In the genomic region with DNA sequence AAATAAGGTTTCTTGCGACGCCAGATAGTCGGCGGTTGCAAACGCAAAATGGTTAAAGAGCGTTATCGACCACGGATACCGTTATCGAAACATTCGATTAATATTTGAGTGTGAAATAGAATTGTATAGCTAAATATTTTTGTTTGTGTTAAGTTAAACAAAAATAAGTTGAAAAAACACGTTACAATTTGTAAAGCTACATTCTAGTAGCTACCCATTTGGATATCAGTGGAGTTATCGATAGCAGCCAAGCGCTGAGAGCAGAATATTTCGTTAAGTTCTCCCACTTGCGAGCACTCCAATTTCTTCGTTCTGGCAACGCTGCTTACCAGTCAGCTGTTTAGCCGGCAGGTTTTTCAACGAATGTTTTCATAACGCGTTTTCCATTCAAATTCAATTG, we compare ENCODE assay signal across 2 fruit fly cellular contexts.
TF ChIP-seq lines count a peak whose summit lies in the region.

A gene (minus strand): TSS at position 43 of the 400 bp plus-strand sequence.
A gene (plus strand): TSS at position 310 of the 400 bp plus-strand sequence.

- peak; percentile 38 for TF ChIP-seq CTCF in whole organism, embryonic (GFP tag; optimal IDR thresholded peaks at IDR 0.05; lab: Kevin White, UChicago)

TF ChIP-seq in whole organism, adult, 20 proteins besides CTCF, POLR2A, EP300 and RAD21:
- TF ChIP-seq CG1620 (GFP tag; optimal IDR thresholded peaks at IDR 0.05; lab: Kevin White, UChicago) (no peak), bab1 (GFP tag; optimal IDR thresholded peaks at IDR 0.05; lab: Kevin White, UChicago) (peak; percentile 48), CG14711 (tag; optimal IDR thresholded peaks at IDR 0.05; lab: Kevin White, UChicago) (peak; percentile 8), tj (GFP tag; optimal IDR thresholded peaks at IDR 0.05; lab: Kevin White, UChicago) (no peak)

TF ChIP-seq in whole organism, embryonic, 481 proteins besides CTCF, POLR2A, EP300 and RAD21 (continues in another document):
- TF ChIP-seq HLH4C (GFP tag; IDR thresholded peaks at IDR 0.05; lab: Robert Waterston, UW; ENCODE audit: partially characterized antibody) = peak; percentile 88
- TF ChIP-seq Sry-β (GFP tag; optimal IDR thresholded peaks at IDR 0.05; lab: Kevin White, UChicago) = no peak
- no peak for TF ChIP-seq CG6813 (GFP tag; optimal IDR thresholded peaks at IDR 0.05; lab: Kevin White, UChicago)
- no peak for TF ChIP-seq Hsf (GFP tag; optimal IDR thresholded peaks at IDR 0.05; lab: Kevin White, UChicago)
- TF ChIP-seq CG2202 (tag; optimal IDR thresholded peaks at IDR 0.05; lab: Kevin White, UChicago) = no peak
- TF ChIP-seq Dll (GFP tag; IDR thresholded peaks at IDR 0.05; lab: Robert Waterston, UW; ENCODE audit: partially characterized antibody) = peak; percentile 87
- peak; percentile 91 for TF ChIP-seq sna (GFP tag; IDR thresholded peaks at IDR 0.05; lab: Robert Waterston, UW; ENCODE audit: partially characterized antibody)
- TF ChIP-seq ATbp (GFP tag; optimal IDR thresholded peaks at IDR 0.05; lab: Kevin White, UChicago) = no peak
- no peak for TF ChIP-seq Oli (tag; optimal IDR thresholded peaks at IDR 0.05; lab: Kevin White, UChicago)
- peak; percentile 67; the same call in 1 of the 2 replicates for TF ChIP-seq tna (GFP tag; IDR thresholded peaks at IDR 0.05; lab: Robert Waterston, UW; ENCODE audit: partially characterized antibody)
- peak; percentile 67 for TF ChIP-seq vnd (GFP tag; IDR thresholded peaks at IDR 0.05; lab: Robert Waterston, UW; ENCODE audit: partially characterized antibody)
- no peak for TF ChIP-seq CoRest (tag; optimal IDR thresholded peaks at IDR 0.05; lab: Kevin White, UChicago)
- TF ChIP-seq Asciz (GFP tag; optimal IDR thresholded peaks at IDR 0.05; lab: Kevin White, UChicago) = no peak
- peak; percentile 46 for TF ChIP-seq Dp (GFP tag; optimal IDR thresholded peaks at IDR 0.05; lab: Kevin White, UChicago)
- no peak for TF ChIP-seq CG2875 (GFP tag; optimal IDR thresholded peaks at IDR 0.05; lab: Kevin White, UChicago)
- TF ChIP-seq knrl (GFP tag; IDR thresholded peaks at IDR 0.05; lab: Robert Waterston, UW; ENCODE audit: partially characterized antibody) = peak; percentile 42; the same call in 2 of the 3 replicates
- peak; percentile 23 for TF ChIP-seq phol (tag; optimal IDR thresholded peaks at IDR 0.05; lab: Kevin White, UChicago)
- peak; percentile 73 for TF ChIP-seq Sry-δ (GFP tag; optimal IDR thresholded peaks at IDR 0.05; lab: Kevin White, UChicago)
- TF ChIP-seq CG11398 (GFP tag; optimal IDR thresholded peaks at IDR 0.05; lab: Kevin White, UChicago) = no peak
- TF ChIP-seq sob (GFP tag; IDR thresholded peaks at IDR 0.05; lab: Robert Waterston, UW) = no peak
- no peak for TF ChIP-seq CG12219 (GFP tag; optimal IDR thresholded peaks at IDR 0.05; lab: Kevin White, UChicago)
- TF ChIP-seq YL-1 (GFP tag; optimal IDR thresholded peaks at IDR 0.05; lab: Kevin White, UChicago) = peak; percentile 14
- no peak for TF ChIP-seq CG1233 (GFP tag; optimal IDR thresholded peaks at IDR 0.05; lab: Kevin White, UChicago)
- peak; percentile 76 for TF ChIP-seq Doc3 (GFP tag; IDR thresholded peaks at IDR 0.05; lab: Robert Waterston, UW; ENCODE audit: partially characterized antibody)
- TF ChIP-seq eyg (GFP tag; optimal IDR thresholded peaks at IDR 0.05; lab: Kevin White, UChicago) = no peak
- peak; percentile 36 for TF ChIP-seq gfzf (GFP tag; optimal IDR thresholded peaks at IDR 0.05; lab: Kevin White, UChicago)
- TF ChIP-seq Med (GFP tag; lab: Kevin White, UChicago) = peak; percentile 61
- TF ChIP-seq CG11456 (GFP tag; IDR thresholded peaks at IDR 0.05; lab: Robert Waterston, UW) = no peak
- no peak for TF ChIP-seq CG12236 (GFP tag; optimal IDR thresholded peaks at IDR 0.05; lab: Kevin White, UChicago)
- TF ChIP-seq Neu2 (GFP tag; optimal IDR thresholded peaks at IDR 0.05; lab: Kevin White, UChicago; ENCODE audit: borderline replicate concordance) = no peak
- TF ChIP-seq chinmo (GFP tag; IDR thresholded peaks at IDR 0.05; lab: Robert Waterston, UW; ENCODE audit: partially characterized antibody) = 0 out of 4 replicates have a peak, but pooled peaks have one; percentile 23
- 0 out of 3 replicates have a peak, but pooled peaks have one; percentile 26 for TF ChIP-seq CG7963 (GFP tag; IDR thresholded peaks at IDR 0.05; lab: Robert Waterston, UW; ENCODE audit: partially characterized antibody)
- no peak for TF ChIP-seq Adf1 (GFP tag; IDR thresholded peaks at IDR 0.05; lab: Robert Waterston, UW)
- no peak for TF ChIP-seq CG17385 (GFP tag; optimal IDR thresholded peaks at IDR 0.05; lab: Kevin White, UChicago)
- TF ChIP-seq Sin3A (optimal IDR thresholded peaks at IDR 0.05; lab: Kevin White, UChicago) = peak; percentile 62
- TF ChIP-seq pzg (GFP tag; optimal IDR thresholded peaks at IDR 0.05; lab: Kevin White, UChicago) = peak; percentile 55
- TF ChIP-seq CG2116 (GFP tag; optimal IDR thresholded peaks at IDR 0.05; lab: Kevin White, UChicago) = peak; percentile 79
- TF ChIP-seq CG13296 (GFP tag; optimal IDR thresholded peaks at IDR 0.05; lab: Kevin White, UChicago) = no peak
- TF ChIP-seq CG3407 (GFP tag; optimal IDR thresholded peaks at IDR 0.05; lab: Kevin White, UChicago) = no peak
- no peak for TF ChIP-seq chif (GFP tag; optimal IDR thresholded peaks at IDR 0.05; lab: Kevin White, UChicago)
- TF ChIP-seq zen (tag; optimal IDR thresholded peaks at IDR 0.05; lab: Kevin White, UChicago) = no peak
- peak; percentile 44; the same call in 1 of the 3 replicates for TF ChIP-seq zen2 (GFP tag; IDR thresholded peaks at IDR 0.05; lab: Robert Waterston, UW; ENCODE audit: partially characterized antibody)
- TF ChIP-seq Deaf1 (tag; optimal IDR thresholded peaks at IDR 0.05; lab: Kevin White, UChicago) = peak; percentile 22
- TF ChIP-seq Lhr (GFP tag; optimal IDR thresholded peaks at IDR 0.05; lab: Kevin White, UChicago) = no peak
- TF ChIP-seq CG6791 (GFP tag; IDR thresholded peaks at IDR 0.05; lab: Robert Waterston, UW; ENCODE audit: partially characterized antibody) = peak; percentile 70; the same call in 2 of the 3 replicates
- TF ChIP-seq Abd-B (GFP tag; optimal IDR thresholded peaks at IDR 0.05; lab: Kevin White, UChicago) = no peak
- no peak for TF ChIP-seq CG13775 (GFP tag; optimal IDR thresholded peaks at IDR 0.05; lab: Kevin White, UChicago)
- no peak for TF ChIP-seq CG32767 (GFP tag; IDR thresholded peaks at IDR 0.05; lab: Robert Waterston, UW)
- TF ChIP-seq lilli (GFP tag; optimal IDR thresholded peaks at IDR 0.05; lab: Kevin White, UChicago) = no peak
- TF ChIP-seq CG6654 (GFP tag; optimal IDR thresholded peaks at IDR 0.05; lab: Kevin White, UChicago) = no peak
- TF ChIP-seq CG5953 (GFP tag; IDR thresholded peaks at IDR 0.05; lab: Robert Waterston, UW) = no peak
- TF ChIP-seq cwo (GFP tag; optimal IDR thresholded peaks at IDR 0.05; lab: Kevin White, UChicago) = no peak
- TF ChIP-seq CG32532 (GFP tag; IDR thresholded peaks at IDR 0.05; lab: Robert Waterston, UW) = no peak
- TF ChIP-seq hbn (GFP tag; IDR thresholded peaks at IDR 0.05; lab: Robert Waterston, UW; ENCODE audit: partially characterized antibody) = peak; percentile 66; the same call in 1 of the 2 replicates
- no peak for TF ChIP-seq CG7357 (GFP tag; IDR thresholded peaks at IDR 0.05; lab: Robert Waterston, UW)
- peak; percentile 79 for TF ChIP-seq Scr (GFP tag; IDR thresholded peaks at IDR 0.05; lab: Robert Waterston, UW; ENCODE audit: partially characterized antibody)
- peak in 1 of 3 experiments; percentile 30 for TF ChIP-seq Stat92E (GFP tag; optimal IDR thresholded peaks at IDR 0.05; lab: Kevin White, UChicago)
- TF ChIP-seq CG4424 (GFP tag; optimal IDR thresholded peaks at IDR 0.05; lab: Kevin White, UChicago) = no peak
- no peak for TF ChIP-seq lov (optimal IDR thresholded peaks at IDR 0.05; lab: Kevin White, UChicago)
- no peak for TF ChIP-seq lov (GFP tag; IDR thresholded peaks at IDR 0.05; lab: Robert Waterston, UW)
- peak; percentile 37; the same call in 1 of the 2 replicates for TF ChIP-seq ato (GFP tag; IDR thresholded peaks at IDR 0.05; lab: Robert Waterston, UW; ENCODE audit: partially characterized antibody)
- TF ChIP-seq CG16779 (GFP tag; IDR thresholded peaks at IDR 0.05; lab: Robert Waterston, UW) = no peak
- no peak for TF ChIP-seq zf30C (GFP tag; optimal IDR thresholded peaks at IDR 0.05; lab: Kevin White, UChicago)
- no peak for TF ChIP-seq ewg (GFP tag; optimal IDR thresholded peaks at IDR 0.05; lab: Kevin White, UChicago)
- TF ChIP-seq pros (GFP tag; optimal IDR thresholded peaks at IDR 0.05; lab: Kevin White, UChicago) = no peak
- TF ChIP-seq crp (GFP tag; optimal IDR thresholded peaks at IDR 0.05; lab: Kevin White, UChicago) = peak; percentile 50 to 87
- TF ChIP-seq CG7271 (tag; optimal IDR thresholded peaks at IDR 0.05; lab: Kevin White, UChicago) = no peak
- no peak for TF ChIP-seq pita (GFP tag; optimal IDR thresholded peaks at IDR 0.05; lab: Kevin White, UChicago)
- no peak for TF ChIP-seq odd (GFP tag; optimal IDR thresholded peaks at IDR 0.05; lab: Kevin White, UChicago)
- TF ChIP-seq Dip3 (GFP tag; optimal IDR thresholded peaks at IDR 0.05; lab: Kevin White, UChicago) = no peak
- TF ChIP-seq pho (GFP tag; optimal IDR thresholded peaks at IDR 0.05; lab: Kevin White, UChicago) = no peak
- TF ChIP-seq CG6272 (GFP tag; IDR thresholded peaks at IDR 0.05; lab: Robert Waterston, UW) = no peak
- peak; percentile 74 for TF ChIP-seq CG14860 (GFP tag; IDR thresholded peaks at IDR 0.05; lab: Robert Waterston, UW; ENCODE audit: partially characterized antibody)
- TF ChIP-seq BEAF-32 (GFP tag; optimal IDR thresholded peaks at IDR 0.05; lab: Kevin White, UChicago) = peak; percentile 67
- no peak for TF ChIP-seq CG11695 (GFP tag; IDR thresholded peaks at IDR 0.05; lab: Robert Waterston, UW)
- peak in 1 of 2 experiments; percentile 49 for TF ChIP-seq Pdp1 (GFP tag; optimal IDR thresholded peaks at IDR 0.05; lab: Kevin White, UChicago)
- no peak for TF ChIP-seq CG15479 (GFP tag; optimal IDR thresholded peaks at IDR 0.05; lab: Kevin White, UChicago)
- TF ChIP-seq sisA (GFP tag; IDR thresholded peaks at IDR 0.05; lab: Robert Waterston, UW) = no peak
- TF ChIP-seq fd96Cb (tag; optimal IDR thresholded peaks at IDR 0.05; lab: Kevin White, UChicago) = no peak
